Worm (Caenorhabditis elegans) whole organism, late embryonic: ENCODE data around the gene Y82E9BL.18.

Experiments used
- ahr-1 ChIP-seq: sonication (generic microtip); optimal IDR thresholded peaks from 2 replicates; lab custom pipeline; 2016; ENCODE audit warnings: missing genetic modification characterization, missing compliant biosample characterization
- ceh-30 ChIP-seq: fragments of 150-350 bp; optimal IDR thresholded peaks from 2 replicates; lab custom pipeline; 2014; ENCODE audit warnings: missing biosample characterization, missing genetic modification characterization
- ceh-45 ChIP-seq: fragments of 200-800 bp; sonication (Bioruptor generic); IDR thresholded peaks from 2 replicates; pipeline ENCODE4 v1.3.6; 2022; ENCODE audit warnings: missing genetic modification reagents, missing genetic modification characterization, missing compliant biosample characterization
- fkh-10 ChIP-seq: fragments of 150-350 bp; optimal IDR thresholded peaks from 2 replicates; lab custom pipeline; 2014; ENCODE audit warnings: missing biosample characterization, missing genetic modification reagents, missing genetic modification characterization
- mec-3 ChIP-seq: sonication (generic microtip); optimal IDR thresholded peaks from 2 replicates; lab custom pipeline; 2016; ENCODE audit warnings: borderline replicate concordance, missing genetic modification characterization, missing compliant biosample characterization
- pha-4 ChIP-seq: fragments of 150-350 bp; optimal IDR thresholded peaks from 2 replicates; lab custom pipeline; 2018; ENCODE audit warnings: missing biosample characterization, missing genetic modification reagents, missing genetic modification characterization
- unc-55 ChIP-seq: sonication (generic microtip); optimal IDR thresholded peaks from 2 replicates; lab custom pipeline; 2017; ENCODE audit warnings: missing biosample characterization, missing genetic modification reagents, missing genetic modification characterization
- ztf-16 ChIP-seq: sonication (generic microtip); optimal IDR thresholded peaks from 2 replicates; lab custom pipeline; 2017; ENCODE audit warnings: missing genetic modification characterization, missing compliant biosample characterization

DNA sequence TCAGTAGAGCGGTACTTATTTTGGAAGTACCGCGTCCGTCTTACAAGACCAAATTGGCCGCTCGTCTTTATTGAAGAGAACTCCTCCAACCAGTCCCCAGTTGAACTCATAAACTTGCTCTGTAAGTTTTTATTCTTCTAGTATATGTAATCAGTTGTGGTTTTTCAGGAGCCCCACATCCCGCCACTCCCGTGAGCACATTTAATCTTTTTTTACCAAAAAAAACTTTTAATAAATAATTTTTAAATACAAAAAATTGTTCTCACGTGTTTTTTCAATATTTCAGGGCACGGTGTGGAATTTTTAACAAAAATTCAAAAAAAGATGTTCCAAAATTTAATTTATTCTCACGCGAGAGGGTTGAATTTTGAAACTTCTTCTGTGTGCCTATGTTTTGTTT lies 2.1 kb upstream of the Y82E9BL.18 start, which contains the start of gene fbxa-14:
- TF ChIP-seq unc-55 (GFP tag; lab: Kevin White, UChicago) (no peak), ceh-45 (GFP tag; lab: Robert Waterston, UW) (no peak), ztf-16 (no peak), ahr-1 (no peak), fkh-10 (no peak), mec-3 (no peak), pha-4 (no peak), ceh-30 (no peak)
